Worm (Caenorhabditis elegans) whole organism, L4 larva: Measurements from ENCODE around the gene C34C12.12.

Experiments used
- ZK546.5 ChIP-seq, 2 experiments: sonication (generic microtip); optimal IDR thresholded peaks; 2 replicates each; lab custom pipeline; 2017; ENCODE audit warnings: missing biosample characterization in 2 of 2, missing genetic modification characterization in 2 of 2
- gei-8 ChIP-seq: fragments of 200-800 bp; sonication (Bioruptor generic); optimal IDR thresholded peaks from 2 replicates; lab custom pipeline; 2018; ENCODE audit warnings: mild to moderate bottlenecking, missing genetic modification characterization, missing compliant biosample characterization

- no peak for TF ChIP-seq gei-8 (GFP tag; lab: Kevin White, UChicago)
- no peak for TF ChIP-seq ZK546.5 (tag; optimal IDR thresholded peaks at IDR 0.05; lab: Kevin White, UChicago)
Observed at ce11 chrIII:3487133-3487532, 34.1 kb downstream of the C34C12.12 start.
